Worm (Caenorhabditis elegans): ENCODE measurements around the gene C37E2.10.

ce11 chrX:14141896-14142392, 36.8 kb upstream of the C37E2.10 start, which contains the start of gene ceh-89:
- TF ChIP-seq nhr-12 (tag; optimal IDR thresholded peaks at IDR 0.05) (no peak), elt-3 (tag; optimal IDR thresholded peaks at IDR 0.05) (no peak), lsy-2 (tag; optimal IDR thresholded peaks at IDR 0.05) (no peak), ztf-11 (tag; optimal IDR thresholded peaks at IDR 0.05) (no peak), drap-1 (GFP tag; optimal IDR thresholded peaks at IDR 0.05) (no peak), mab-5 (tag; optimal IDR thresholded peaks at IDR 0.05) (no peak), snpc-4 (tag; optimal IDR thresholded peaks at IDR 0.05) (no peak), sptf-1 (tag; optimal IDR thresholded peaks at IDR 0.05) (no peak), mep-1 (tag; optimal IDR thresholded peaks at IDR 0.05) (no peak), nhr-237 (tag; optimal IDR thresholded peaks at IDR 0.05) (no peak), unc-62 (GFP tag; optimal IDR thresholded peaks at IDR 0.05) (no peak), nhr-28 (tag; optimal IDR thresholded peaks at IDR 0.05) (no peak), lin-13 (tag; optimal IDR thresholded peaks at IDR 0.05) (no peak), sem-2 (GFP tag; optimal IDR thresholded peaks at IDR 0.05) (no peak)

All from whole organism, mixed stage, embryonic.